Worm (Caenorhabditis elegans) whole organism, mixed stage, embryonic: ENCODE measurements around the gene lact-5.

Source experiments
- ces-1 ChIP-seq: fragments of 150-350 bp; optimal IDR thresholded peaks from 2 replicates; lab custom pipeline; 2014; ENCODE audit warnings: missing biosample characterization, missing genetic modification reagents, missing genetic modification characterization
- elt-1 ChIP-seq: sonication (generic microtip); optimal IDR thresholded peaks from 2 replicates; lab custom pipeline; 2017; ENCODE audit warnings: missing genetic modification characterization, mild to moderate bottlenecking, missing compliant biosample characterization, antibody characterized with exemption, moderate library complexity, borderline replicate concordance; ENCODE audit not compliant: insufficient read depth
- hlh-1 ChIP-seq: fragments of 150-350 bp; optimal IDR thresholded peaks from 2 replicates; lab custom pipeline; 2014; ENCODE audit warnings: missing biosample characterization, missing genetic modification reagents, missing genetic modification characterization
- lin-13 ChIP-seq: fragments of 150-350 bp; optimal IDR thresholded peaks from 2 replicates; lab custom pipeline; 2014; ENCODE audit warnings: missing biosample characterization, missing genetic modification characterization
- lsy-2 ChIP-seq: fragments of 150-350 bp; optimal IDR thresholded peaks from 2 replicates; lab custom pipeline; 2014; ENCODE audit warnings: missing biosample characterization, missing genetic modification characterization
- mep-1 ChIP-seq: fragments of 150-350 bp; optimal IDR thresholded peaks from 2 replicates; lab custom pipeline; 2017; ENCODE audit warnings: missing biosample characterization, missing genetic modification reagents, missing genetic modification characterization, inconsistent platforms
- nhr-237 ChIP-seq: fragments of 150-350 bp; optimal IDR thresholded peaks from 2 replicates; lab custom pipeline; 2014; ENCODE audit warnings: missing biosample characterization, missing genetic modification characterization
- nhr-28 ChIP-seq: fragments of 150-350 bp; optimal IDR thresholded peaks from 2 replicates; lab custom pipeline; 2014; ENCODE audit warnings: missing biosample characterization, missing genetic modification characterization
- nhr-76 ChIP-seq: sonication (generic microtip); optimal IDR thresholded peaks from 2 replicates; lab custom pipeline; 2017; ENCODE audit warnings: missing biosample characterization, missing genetic modification characterization
- pha-4 ChIP-seq: fragments of 150-350 bp; optimal IDR thresholded peaks from 2 replicates; lab custom pipeline; 2018; ENCODE audit warnings: missing biosample characterization, missing genetic modification reagents, missing genetic modification characterization
- snpc-4 ChIP-seq: fragments of 150-350 bp; optimal IDR thresholded peaks from 2 replicates; lab custom pipeline; 2014; ENCODE audit warnings: missing biosample characterization, missing genetic modification characterization
- unc-39 ChIP-seq: fragments of 150-350 bp; optimal IDR thresholded peaks from 2 replicates; lab custom pipeline; 2014; ENCODE audit warnings: missing biosample characterization, missing genetic modification characterization
- unc-62 ChIP-seq: fragments of 150-350 bp; optimal IDR thresholded peaks from 2 replicates; lab custom pipeline; 2014; ENCODE audit warnings: missing biosample characterization, missing genetic modification reagents, missing genetic modification characterization
- ztf-11 ChIP-seq: fragments of 150-350 bp; optimal IDR thresholded peaks from 2 replicates; lab custom pipeline; 2014; ENCODE audit warnings: missing biosample characterization, missing genetic modification characterization

DNA sequence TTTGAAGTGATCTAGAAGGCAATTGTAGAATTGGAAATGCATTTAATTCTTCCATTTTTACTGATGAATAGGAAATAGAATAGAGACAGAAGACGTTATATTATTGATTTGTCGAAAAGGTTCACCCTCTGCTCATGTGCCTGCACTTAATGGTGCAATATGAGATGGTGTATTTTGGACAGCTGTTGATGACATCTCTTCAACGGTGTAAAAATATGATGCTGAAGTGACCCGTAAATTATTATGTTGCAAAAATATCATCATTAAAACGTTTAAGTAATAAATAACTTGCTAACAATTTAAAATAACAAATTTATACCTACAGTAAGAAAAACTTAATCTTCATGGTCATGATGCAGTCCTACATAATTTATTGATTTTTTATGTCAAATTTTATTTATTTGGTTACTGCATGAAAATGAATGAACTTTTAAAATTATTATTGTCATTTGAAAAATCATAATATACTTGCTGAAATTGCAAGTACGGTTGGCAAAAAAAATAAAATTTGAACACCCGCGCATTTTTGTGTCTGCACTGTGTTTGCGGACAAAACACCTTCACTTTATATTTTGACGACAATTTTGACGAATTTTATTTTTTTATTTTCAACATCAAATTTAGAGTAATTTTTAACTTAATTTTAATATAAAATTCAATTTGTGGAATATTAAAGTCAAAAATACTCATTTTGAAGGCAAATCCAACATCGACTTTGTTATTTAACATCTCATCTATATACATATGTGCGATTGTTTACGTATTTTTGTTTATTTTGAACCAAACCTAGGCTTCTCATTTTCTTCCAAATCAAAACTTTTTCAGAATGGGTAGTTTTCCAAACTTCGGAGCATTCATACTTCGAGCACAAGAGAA is 6.4 kb upstream of the lact-5 start, which contains the start of the genes fbxb-88 and tbck-1:
- TF ChIP-seq ztf-11 (tag; lab: Kevin White, UChicago) (no peak), unc-62 (GFP tag; lab: Kevin White, UChicago) (peak; percentile 59), nhr-237 (no peak), unc-39 (tag; lab: Kevin White, UChicago) (no peak), snpc-4 (tag; lab: Kevin White, UChicago) (no peak), lsy-2 (peak; percentile 47), lin-13 (tag; lab: Kevin White, UChicago) (no peak), hlh-1 (tag; lab: Kevin White, UChicago) (peak; percentile 88), pha-4 (no peak), mep-1 (tag; lab: Kevin White, UChicago) (peak; percentile 30), nhr-28 (no peak), nhr-76 (tag; lab: Kevin White, UChicago) (no peak), elt-1 (tag; lab: Kevin White, UChicago) (no peak), ces-1 (GFP tag; lab: Kevin White, UChicago) (no peak)
